Worm (Caenorhabditis elegans): Measurements from ENCODE around the gene Y113G7A.16.
A peak's percentile ranks its signal among the peaks of the same experiment; 100 is the strongest.

The Y113G7A.16 gene

DNA sequence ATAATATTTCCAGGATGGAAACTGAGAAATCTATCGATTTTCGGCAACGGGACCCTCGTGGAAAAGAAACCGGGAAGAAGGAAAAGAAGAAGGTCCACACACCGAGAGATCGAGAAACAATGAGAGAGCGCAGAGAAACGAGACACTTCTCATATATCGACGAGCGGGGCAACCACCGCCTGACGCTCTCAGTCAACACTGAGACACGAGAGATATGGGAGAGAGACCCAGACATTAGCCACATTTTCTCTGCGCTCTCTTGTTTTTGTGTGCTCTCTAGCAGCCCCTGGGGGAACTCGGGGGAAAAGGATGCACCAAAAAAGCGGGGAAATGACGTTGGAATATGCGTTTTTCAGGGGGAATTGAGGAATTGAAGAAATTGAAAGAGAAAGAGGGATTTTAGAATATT is 31.7 kb upstream of the Y113G7A.16 start:
- TF ChIP-seq aly-2 (tag; optimal IDR thresholded peaks at IDR 0.05) (no peak), xbp-1 (tag; optimal IDR thresholded peaks at IDR 0.05) (peak; percentile 76), pag-3 (tag; optimal IDR thresholded peaks at IDR 0.05; ENCODE audit: borderline replicate concordance, insufficient read depth) (no peak), lin-15B (tag; optimal IDR thresholded peaks at IDR 0.05) (no peak), snpc-4 (tag; optimal IDR thresholded peaks at IDR 0.05) (peak; percentile 35), nhr-90 (tag; optimal IDR thresholded peaks at IDR 0.05; ENCODE audit: poor library complexity) (peak; percentile 8), nhr-20 (tag; optimal IDR thresholded peaks at IDR 0.05) (peak; percentile 75), lin-39 (tag; optimal IDR thresholded peaks at IDR 0.05) (peak; percentile 13), zag-1 (tag; optimal IDR thresholded peaks at IDR 0.05) (no peak), fkh-4 (tag; optimal IDR thresholded peaks at IDR 0.05; ENCODE audit: borderline replicate concordance) (no peak), ets-5 (GFP tag; IDR thresholded peaks at IDR 0.05) (no peak), efl-1 (optimal IDR thresholded peaks at IDR 0.05) (peak; percentile 68 to 82), efl-1 (GFP tag; optimal IDR thresholded peaks at IDR 0.05 in 1 of 2) (peak; percentile 44 to 93), mep-1 (tag; optimal IDR thresholded peaks at IDR 0.05) (peak; percentile 72), lsy-2 (tag; optimal IDR thresholded peaks at IDR 0.05) (peak; percentile 77), fkh-10 (GFP tag; optimal IDR thresholded peaks at IDR 0.05) (peak; percentile 35), tlp-1 (tag; optimal IDR thresholded peaks at IDR 0.05) (no peak), dpl-1 (GFP tag; optimal IDR thresholded peaks at IDR 0.05) (peak in 2 of 3 experiments; percentile 48 to 49), elt-3 (tag; optimal IDR thresholded peaks at IDR 0.05) (no peak), zip-4 (GFP tag; optimal IDR thresholded peaks at IDR 0.05) (peak; percentile 17), Y116A8C.19 (tag; optimal IDR thresholded peaks at IDR 0.05; ENCODE audit: borderline replicate concordance) (no peak), egl-13 (tag; optimal IDR thresholded peaks at IDR 0.05) (peak; percentile 91), tbx-2 (tag; optimal IDR thresholded peaks at IDR 0.05) (peak; percentile 84), lir-3 (tag; optimal IDR thresholded peaks at IDR 0.05; ENCODE audit: poor library complexity) (no peak), sptf-1 (tag; optimal IDR thresholded peaks at IDR 0.05) (no peak), unc-98 (GFP tag; IDR thresholded peaks at IDR 0.05) (no peak), sox-4 (tag; optimal IDR thresholded peaks at IDR 0.05) (peak; percentile 16), pqm-1 (tag; optimal IDR thresholded peaks at IDR 0.05) (no peak), C04F5.9 (tag; optimal IDR thresholded peaks at IDR 0.05) (no peak), ztf-11 (tag; optimal IDR thresholded peaks at IDR 0.05) (peak in 1 of 2 experiments; percentile 57), F16B12.6 (tag; optimal IDR thresholded peaks at IDR 0.05) (peak; percentile 8), ces-1 (GFP tag; optimal IDR thresholded peaks at IDR 0.05) (no peak), unc-130 (tag; optimal IDR thresholded peaks at IDR 0.05) (peak; percentile 8), efl-3 (GFP tag; optimal IDR thresholded peaks at IDR 0.05) (no peak), fkh-8 (tag; optimal IDR thresholded peaks at IDR 0.05) (peak; percentile 78), skn-1 (tag; optimal IDR thresholded peaks at IDR 0.05) (peak; percentile 68), aha-1 (tag; optimal IDR thresholded peaks at IDR 0.05) (no peak), nhr-71 (tag; optimal IDR thresholded peaks at IDR 0.05) (peak; percentile 94), nhr-28 (tag; optimal IDR thresholded peaks at IDR 0.05) (no peak), nhr-76 (tag; optimal IDR thresholded peaks at IDR 0.05) (no peak), ceh-90 (tag; optimal IDR thresholded peaks at IDR 0.05) (no peak), ceh-8 (GFP tag; optimal IDR thresholded peaks at IDR 0.05) (no peak), C34B4.2 (tag; optimal IDR thresholded peaks at IDR 0.05) (no peak), mdl-1 (tag; optimal IDR thresholded peaks at IDR 0.05) (peak in 1 of 2 experiments; percentile 78), fos-1 (tag; optimal IDR thresholded peaks at IDR 0.05) (peak; percentile 20), nhr-47 (tag; optimal IDR thresholded peaks at IDR 0.05) (peak; percentile 87), ceh-82 (tag; optimal IDR thresholded peaks at IDR 0.05) (peak; percentile 64 to 72 (median 65)), lin-14 (GFP tag; optimal IDR thresholded peaks at IDR 0.05) (peak; percentile 97), irx-1 (tag; optimal IDR thresholded peaks at IDR 0.05) (peak; percentile 38), nhr-11 (tag; optimal IDR thresholded peaks at IDR 0.05) (peak; percentile 20), nhr-19 (GFP tag; conservative IDR thresholded peaks at IDR 0.05) (peak; percentile 76), nhr-77 (tag; optimal IDR thresholded peaks at IDR 0.05) (peak; percentile 35), lin-13 (GFP tag; optimal IDR thresholded peaks at IDR 0.05) (peak; percentile 79)

Data from whole organism, L1 larva.